Worm (Caenorhabditis elegans): Measurements from ENCODE around the gene Y48C3A.5.

DNA sequence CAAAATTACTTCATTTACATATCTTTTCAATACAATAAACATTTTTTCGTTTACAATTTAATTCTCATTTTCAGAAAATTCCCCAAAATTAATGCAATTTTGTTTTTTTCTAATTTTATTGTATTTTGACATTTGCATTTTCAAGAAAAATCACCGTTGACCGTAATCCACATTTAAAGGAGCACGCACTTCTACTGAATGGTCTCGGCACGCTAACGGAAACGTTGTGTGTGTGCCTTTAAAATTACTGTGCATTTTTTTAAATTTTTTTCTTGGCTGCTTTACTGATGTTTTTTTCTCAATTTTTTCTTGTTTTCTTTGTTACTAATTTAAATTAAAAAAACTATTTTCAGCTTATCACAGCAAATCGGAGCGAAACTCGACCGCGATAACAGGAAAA is 10.3 kb upstream of the Y48C3A.5 start:
- TF ChIP-seq snpc-4 (tag; optimal IDR thresholded peaks at IDR 0.05): no peak
- TF ChIP-seq lin-13 (GFP tag; optimal IDR thresholded peaks at IDR 0.05): no peak
- no peak for TF ChIP-seq ceh-16 (tag; optimal IDR thresholded peaks at IDR 0.05)
- no peak for TF ChIP-seq ztf-4 (tag; optimal IDR thresholded peaks at IDR 0.05)
- TF ChIP-seq lsy-2 (tag; optimal IDR thresholded peaks at IDR 0.05): no peak
- TF ChIP-seq F13H6.1 (tag; optimal IDR thresholded peaks at IDR 0.05): no peak

Data from whole organism, L2 larva.